Worm (Caenorhabditis elegans): ENCODE results near the gene sra-28.

DNA sequence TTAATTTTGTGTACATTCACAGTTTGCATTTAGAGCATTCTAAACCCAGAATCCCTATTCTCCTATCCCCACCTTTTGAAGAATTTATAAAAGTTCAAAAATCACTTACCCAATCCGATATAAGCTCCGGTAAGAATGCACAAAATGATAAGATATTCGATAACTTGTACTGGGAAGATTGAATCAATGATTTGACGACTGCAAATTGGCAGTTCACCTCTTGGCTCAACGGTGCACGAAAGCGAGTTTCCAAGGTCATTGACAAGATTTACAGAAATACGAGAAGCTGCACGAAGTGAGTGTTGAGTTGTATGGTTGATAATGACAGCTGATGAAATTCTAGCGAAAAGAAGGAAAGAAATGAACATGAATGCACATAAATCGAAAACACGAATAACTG is 13.3 kb downstream of the sra-28 start:
- TF ChIP-seq dao-5 (tag; optimal IDR thresholded peaks at IDR 0.05), result no peak
- TF ChIP-seq him-1 (tag; optimal IDR thresholded peaks at IDR 0.05), result no peak
- no peak for TF ChIP-seq W03F9.2 (tag; optimal IDR thresholded peaks at IDR 0.05)

All from whole organism, L4/young adult.